Fruit fly (Drosophila melanogaster): ENCODE results near the gene CG11529.

DNA sequence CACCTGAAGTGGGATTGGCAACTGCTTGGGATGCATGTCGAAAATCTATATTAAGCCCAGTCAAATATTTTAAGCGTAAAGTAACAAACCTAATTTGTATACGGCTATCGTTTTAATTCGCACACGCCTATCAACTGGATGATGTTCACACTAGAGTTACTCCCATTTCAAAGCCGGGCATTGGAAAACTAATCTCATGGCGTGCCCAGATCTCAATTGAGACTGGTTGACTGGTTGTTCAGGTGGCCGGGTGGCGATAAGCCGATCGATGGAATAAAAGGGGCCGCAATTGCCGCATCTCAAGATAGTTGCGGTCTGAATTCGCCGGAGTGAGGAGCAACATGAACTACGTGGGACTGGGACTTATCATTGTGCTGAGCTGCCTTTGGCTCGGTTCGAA is 9.1 kb upstream of the CG11529 start, which contains the start of gene Est-6:
- TF ChIP-seq Mad (GFP tag; optimal IDR thresholded peaks at IDR 0.05) (no peak), grau (tag; optimal IDR thresholded peaks at IDR 0.05) (no peak), CG14441 (GFP tag; IDR thresholded peaks at IDR 0.05) (no peak), jumu (GFP tag; optimal IDR thresholded peaks at IDR 0.05) (no peak), CG6813 (GFP tag; optimal IDR thresholded peaks at IDR 0.05) (no peak), CG4730 (GFP tag; IDR thresholded peaks at IDR 0.05) (no peak)

All from whole organism, embryonic.